Fruit fly (Drosophila melanogaster): Measurements from ENCODE around the gene CG18301.

CG18301 gene

dm6 chr2L:10553692-10554091 is 22.1 kb downstream of the CG18301 start:
- TF ChIP-seq insv (optimal IDR thresholded peaks at IDR 0.05) = no peak

dm6 chr2L:10554676-10555075 is 23.1 kb downstream of the CG18301 start:
- TF ChIP-seq h (optimal IDR thresholded peaks at IDR 0.05) (no peak), Myc (optimal IDR thresholded peaks at IDR 0.05) (no peak), psq (optimal IDR thresholded peaks at IDR 0.05) (no peak), ttk (optimal IDR thresholded peaks at IDR 0.05) (no peak), Sin3A (optimal IDR thresholded peaks at IDR 0.05) (no peak), insv (optimal IDR thresholded peaks at IDR 0.05) (no peak)

- TF ChIP-seq psq (optimal IDR thresholded peaks at IDR 0.05) (no peak), insv (optimal IDR thresholded peaks at IDR 0.05) (no peak), h (optimal IDR thresholded peaks at IDR 0.05) (no peak), ttk (optimal IDR thresholded peaks at IDR 0.05) (no peak), Myc (optimal IDR thresholded peaks at IDR 0.05) (no peak), Sin3A (optimal IDR thresholded peaks at IDR 0.05) (no peak)
These were observed 23.6 kb downstream of the CG18301 start for dm6 chr2L:10555269-10555668.

- no peak for TF ChIP-seq insv (optimal IDR thresholded peaks at IDR 0.05)
- no peak for TF ChIP-seq ttk (optimal IDR thresholded peaks at IDR 0.05)
- TF ChIP-seq Myc (optimal IDR thresholded peaks at IDR 0.05) = no peak
- no peak for TF ChIP-seq h (optimal IDR thresholded peaks at IDR 0.05)
- no peak for TF ChIP-seq Sin3A (optimal IDR thresholded peaks at IDR 0.05)
- no peak for TF ChIP-seq psq (optimal IDR thresholded peaks at IDR 0.05)
These were observed 34.1 kb downstream of the CG18301 start for dm6 chr2L:10565674-10566073.

dm6 chr2L:10566955-10567354 is 35.3 kb downstream of the CG18301 start, which contains the start of gene CG6138:
CG6138 (plus strand) TSS chr2L:10567255.
- no peak for TF ChIP-seq Myc (optimal IDR thresholded peaks at IDR 0.05)
- no peak for TF ChIP-seq psq (optimal IDR thresholded peaks at IDR 0.05)
- no peak for TF ChIP-seq h (optimal IDR thresholded peaks at IDR 0.05)
- TF ChIP-seq insv (optimal IDR thresholded peaks at IDR 0.05) = no peak
- TF ChIP-seq Sin3A (optimal IDR thresholded peaks at IDR 0.05) = no peak
- TF ChIP-seq ttk (optimal IDR thresholded peaks at IDR 0.05) = no peak

dm6 chr2L:10577692-10578091 is 46.1 kb downstream of the CG18301 start, which contains the start of gene w-cup:
w-cup (minus strand) TSS chr2L:10577792.
- TF ChIP-seq Myc (optimal IDR thresholded peaks at IDR 0.05) (no peak), h (optimal IDR thresholded peaks at IDR 0.05) (no peak), Sin3A (optimal IDR thresholded peaks at IDR 0.05) (no peak), psq (optimal IDR thresholded peaks at IDR 0.05) (no peak), ttk (optimal IDR thresholded peaks at IDR 0.05) (no peak), insv (optimal IDR thresholded peaks at IDR 0.05) (no peak)

- TF ChIP-seq insv (optimal IDR thresholded peaks at IDR 0.05) (no peak), psq (optimal IDR thresholded peaks at IDR 0.05) (no peak), ttk (optimal IDR thresholded peaks at IDR 0.05) (no peak), h (optimal IDR thresholded peaks at IDR 0.05) (no peak), Sin3A (optimal IDR thresholded peaks at IDR 0.05) (no peak), Myc (optimal IDR thresholded peaks at IDR 0.05) (no peak)
These were observed 47.8 kb downstream of the CG18301 start, which contains the start of gene CG34160 for dm6 chr2L:10579453-10579852. CG34160 (plus strand) TSS chr2L:10579753.

- TF ChIP-seq Sin3A (optimal IDR thresholded peaks at IDR 0.05) (no peak), psq (optimal IDR thresholded peaks at IDR 0.05) (no peak), Myc (optimal IDR thresholded peaks at IDR 0.05) (no peak), insv (optimal IDR thresholded peaks at IDR 0.05) (no peak), ttk (optimal IDR thresholded peaks at IDR 0.05) (no peak), h (optimal IDR thresholded peaks at IDR 0.05) (no peak)
These were observed 50.0 kb downstream of the CG18301 start, which contains the start of gene CG34161 for dm6 chr2L:10581602-10582001. CG34161 (minus strand) TSS chr2L:10581702.

All from Kc167 (cell line).